Worm (Caenorhabditis elegans): ENCODE data around the gene stdh-3.

ce11 chrV:13890473-13890872 is 13.9 kb upstream of the stdh-3 start, which contains the start of gene lbp-8:
- TF ChIP-seq sptf-2 (GFP tag; optimal IDR thresholded peaks at IDR 0.05): no peak
- no peak for TF ChIP-seq aptf-3 (GFP tag; IDR thresholded peaks at IDR 0.05)
- TF ChIP-seq F55B11.4 (tag; optimal IDR thresholded peaks at IDR 0.05; ENCODE audit: borderline replicate concordance, insufficient read depth): no peak
- TF ChIP-seq ets-4 (GFP tag; optimal IDR thresholded peaks at IDR 0.05): no peak
- no peak for TF ChIP-seq snpc-4 (GFP tag; optimal IDR thresholded peaks at IDR 0.05)
- no peak for TF ChIP-seq snpc-4 (tag; optimal IDR thresholded peaks at IDR 0.05)
- no peak for TF ChIP-seq ztf-22 (GFP tag; optimal IDR thresholded peaks at IDR 0.05)
- no peak for TF ChIP-seq ccch-3 (GFP tag; optimal IDR thresholded peaks at IDR 0.05)
- TF ChIP-seq snpc-1.3 (tag; optimal IDR thresholded peaks at IDR 0.05; ENCODE audit: insufficient read depth): no peak
- no peak for TF ChIP-seq T07F8.4 (tag; optimal IDR thresholded peaks at IDR 0.05)
- TF ChIP-seq ama-1 (optimal IDR thresholded peaks at IDR 0.05): no peak
- no peak for TF ChIP-seq ama-1 (GFP tag; optimal IDR thresholded peaks at IDR 0.05)
- no peak for TF ChIP-seq unc-130 (GFP tag; optimal IDR thresholded peaks at IDR 0.05)
